Fruit fly (Drosophila melanogaster) whole organism, embryonic: ENCODE results near the gene meigo.

Source experiments
- Atf6 ChIP-seq: fragments of 200-800 bp; sonication (Bioruptor generic); IDR thresholded peaks from 2 replicates; pipeline ENCODE4 v1.3.6; 2022; ENCODE audit warnings: missing biosample characterization, missing genetic modification characterization
- B-H2 ChIP-seq: fragments of 200-800 bp; sonication (Bioruptor generic); optimal IDR thresholded peaks from 2 replicates; lab custom pipeline; 2018; ENCODE audit warnings: missing biosample characterization, mild to moderate bottlenecking, missing genetic modification characterization
- Bgb ChIP-seq: fragments of 200-800 bp; sonication (Bioruptor generic); IDR thresholded peaks from 2 replicates; pipeline ENCODE4 v1.3.6; 2022; ENCODE audit warnings: missing biosample characterization, missing genetic modification characterization; ENCODE audit not compliant: partially characterized antibody
- CG10147 ChIP-seq: fragments of 200-800 bp; sonication (Bioruptor generic); optimal IDR thresholded peaks from 2 replicates; lab custom pipeline; 2019; ENCODE audit warnings: missing biosample characterization, mild to moderate bottlenecking, missing genetic modification characterization, moderate library complexity
- CG10366 ChIP-seq: fragments of 200-800 bp; sonication (Bioruptor generic); IDR thresholded peaks from 2 replicates; pipeline ENCODE4 v1.3.6; 2022; ENCODE audit warnings: missing biosample characterization, missing genetic modification characterization
- CG10431 ChIP-seq: fragments of 200-800 bp; sonication (Bioruptor generic); optimal IDR thresholded peaks from 3 replicates; lab custom pipeline; 2018; ENCODE audit warnings: missing biosample characterization, mild to moderate bottlenecking, missing genetic modification characterization
- CG11093 ChIP-seq: fragments of 200-800 bp; sonication (Bioruptor generic); IDR thresholded peaks from 3 replicates; pipeline ENCODE4 v1.3.6; 2022; ENCODE audit warnings: missing biosample characterization, missing genetic modification characterization
- CG11723 ChIP-seq: fragments of 200-800 bp; sonication (Bioruptor generic); optimal IDR thresholded peaks from 2 replicates; lab custom pipeline; 2017; ENCODE audit warnings: missing biosample characterization, mild to moderate bottlenecking, missing genetic modification characterization
- CG15011 ChIP-seq: fragments of 200-800 bp; sonication (Bioruptor generic); optimal IDR thresholded peaks from 3 replicates; lab custom pipeline; 2018; ENCODE audit warnings: missing biosample characterization, mild to moderate bottlenecking, missing genetic modification characterization
- CG15514 ChIP-seq: fragments of 200-800 bp; sonication (Bioruptor generic); optimal IDR thresholded peaks from 3 replicates; lab custom pipeline; 2017; ENCODE audit warnings: missing biosample characterization, missing genetic modification characterization, mild to moderate bottlenecking, moderate library complexity, missing genetic modification reagents
- CG1603 ChIP-seq: fragments of 200-800 bp; sonication (Bioruptor generic); optimal IDR thresholded peaks from 2 replicates; lab custom pipeline; 2019; ENCODE audit warnings: missing biosample characterization, mild to moderate bottlenecking, missing genetic modification characterization, moderate library complexity
- CG17359 ChIP-seq: fragments of 200-800 bp; sonication (Bioruptor generic); optimal IDR thresholded peaks from 3 replicates; lab custom pipeline; 2018; ENCODE audit warnings: missing biosample characterization, mild to moderate bottlenecking, missing genetic modification characterization, moderate library complexity
- CG18011 ChIP-seq: fragments of 200-800 bp; sonication (Bioruptor generic); optimal IDR thresholded peaks from 2 replicates; lab custom pipeline; 2017; ENCODE audit warnings: missing biosample characterization, missing genetic modification characterization, mild to moderate bottlenecking, moderate library complexity, missing genotype
- CG2116 ChIP-seq: fragments of 200-800 bp; sonication (Bioruptor generic); optimal IDR thresholded peaks from 3 replicates; lab custom pipeline; 2018; ENCODE audit warnings: missing biosample characterization, mild to moderate bottlenecking, missing genetic modification characterization
- CG2875 ChIP-seq: fragments of 200-800 bp; sonication (Bioruptor generic); optimal IDR thresholded peaks from 2 replicates; lab custom pipeline; 2017; ENCODE audit warnings: missing biosample characterization, mild to moderate bottlenecking, missing genetic modification characterization, missing genetic modification reagents
- CG3407 ChIP-seq: fragments of 200-800 bp; sonication (Bioruptor generic); optimal IDR thresholded peaks from 2 replicates; lab custom pipeline; 2018; ENCODE audit warnings: missing biosample characterization, mild to moderate bottlenecking, missing genetic modification characterization
- CG3726 ChIP-seq: fragments of 200-800 bp; sonication (Bioruptor generic); IDR thresholded peaks from 3 replicates; pipeline ENCODE4, ENCODE4 v1.3.6; 2022; ENCODE audit warnings: missing biosample characterization, missing genetic modification characterization
- CG5953 ChIP-seq: fragments of 200-800 bp; sonication (Bioruptor generic); IDR thresholded peaks from 2 replicates; pipeline ENCODE4 v1.3.6; 2022; ENCODE audit warnings: missing biosample characterization, missing genetic modification characterization
- CG7556 ChIP-seq: fragments of 200-800 bp; sonication (Bioruptor generic); optimal IDR thresholded peaks from 2 replicates; lab custom pipeline; 2017; ENCODE audit warnings: missing biosample characterization, mild to moderate bottlenecking, missing genetic modification characterization
- CG8765 ChIP-seq: fragments of 200-800 bp; sonication (Bioruptor generic); IDR thresholded peaks from 2 replicates; pipeline ENCODE4 v1.3.6; 2022; ENCODE audit warnings: missing biosample characterization, missing genetic modification characterization
- Chrac-16 ChIP-seq: fragments of 200-800 bp; sonication (Bioruptor generic); optimal IDR thresholded peaks from 3 replicates; lab custom pipeline; 2016; ENCODE audit warnings: missing biosample characterization, missing genetic modification characterization
- CrebB ChIP-seq: fragments of 200-800 bp; sonication (Bioruptor generic); optimal IDR thresholded peaks from 3 replicates; lab custom pipeline; 2018; ENCODE audit warnings: missing biosample characterization, mild to moderate bottlenecking, missing genetic modification characterization
- Dbx ChIP-seq: fragments of 200-800 bp; sonication (Bioruptor generic); IDR thresholded peaks from 3 replicates; pipeline ENCODE4 v1.3.6; 2022; ENCODE audit warnings: missing biosample characterization, missing genetic modification characterization
- Dip2 ChIP-seq: fragments of 200-800 bp; sonication (Bioruptor generic); IDR thresholded peaks from 2 replicates; pipeline ENCODE4 v1.3.6; 2022; ENCODE audit warnings: missing biosample characterization, missing genetic modification characterization
- Dp ChIP-seq: fragments of 200-800 bp; sonication (Bioruptor generic); optimal IDR thresholded peaks from 2 replicates; lab custom pipeline; 2018; ENCODE audit warnings: missing biosample characterization, mild to moderate bottlenecking, missing genetic modification characterization, moderate library complexity
- HLH4C ChIP-seq: fragments of 200-800 bp; sonication (Bioruptor generic); IDR thresholded peaks from 3 replicates; pipeline ENCODE4 v1.3.6; 2022; ENCODE audit warnings: missing biosample characterization, missing genetic modification characterization; ENCODE audit not compliant: partially characterized antibody
- HmgZ ChIP-seq: fragments of 200-800 bp; sonication (Bioruptor generic); optimal IDR thresholded peaks from 2 replicates; lab custom pipeline; 2018; ENCODE audit warnings: missing biosample characterization, mild to moderate bottlenecking, missing genetic modification characterization
- Jarid2 ChIP-seq: fragments of 200-800 bp; sonication (Bioruptor generic); optimal IDR thresholded peaks from 3 replicates; lab custom pipeline; 2017; ENCODE audit warnings: mild to moderate bottlenecking, missing biosample characterization, missing genetic modification reagents, missing genetic modification characterization
- Max ChIP-seq: fragments of 200-800 bp; sonication (Bioruptor generic); optimal IDR thresholded peaks from 2 replicates; lab custom pipeline; 2016; ENCODE audit warnings: missing biosample characterization, mild to moderate bottlenecking, missing genetic modification characterization
- Mes4 ChIP-seq: fragments of 200-800 bp; sonication (Bioruptor generic); optimal IDR thresholded peaks from 2 replicates; lab custom pipeline; 2016; ENCODE audit warnings: missing biosample characterization, missing genetic modification characterization
- Optix ChIP-seq: fragments of 200-800 bp; sonication (Bioruptor generic); IDR thresholded peaks from 3 replicates; pipeline ENCODE4 v1.3.6; 2022; ENCODE audit warnings: missing biosample characterization, missing genetic modification characterization
- Stat92E ChIP-seq, 3 experiments: fragments of >200 bp in 2 of 3; fragments of 200-800 bp in 1 of 3; sonication (Bioruptor generic) in 1 of 3; optimal IDR thresholded peaks; 2 replicates each; lab custom pipeline; 2017 to 2019; ENCODE audit warnings: missing biosample characterization in 3 of 3, missing genetic modification characterization in 3 of 3, mild to moderate bottlenecking in 1 of 3, moderate library complexity in 1 of 3
- Tbp ChIP-seq: fragments of >200 bp; optimal IDR thresholded peaks from 2 replicates; lab custom pipeline; 2018; ENCODE audit warnings: missing biosample characterization, missing genetic modification characterization
- YL-1 ChIP-seq: fragments of 200-800 bp; sonication (Bioruptor generic); optimal IDR thresholded peaks from 3 replicates; lab custom pipeline; 2017; ENCODE audit warnings: missing biosample characterization, mild to moderate bottlenecking, missing genetic modification characterization
- ase ChIP-seq: fragments of 200-800 bp; sonication (Bioruptor generic); IDR thresholded peaks from 3 replicates; pipeline ENCODE4 v1.3.6; 2022; ENCODE audit warnings: missing biosample characterization, missing genetic modification characterization
- ci ChIP-seq: fragments of 200-800 bp; sonication (Bioruptor generic); IDR thresholded peaks from 3 replicates; pipeline ENCODE4 v1.3.6; 2022; ENCODE audit warnings: missing biosample characterization, missing genetic modification characterization
- croc ChIP-seq: fragments of 200-800 bp; sonication (Bioruptor generic); conservative IDR thresholded peaks from 3 replicates; pipeline ENCODE4 v1.3.6; 2022; ENCODE audit warnings: missing biosample characterization, missing genetic modification characterization
- grau ChIP-seq: fragments of 200-800 bp; optimal IDR thresholded peaks from 3 replicates; lab custom pipeline; 2019; ENCODE audit warnings: missing biosample characterization, mild to moderate bottlenecking, missing genetic modification characterization, moderate library complexity
- gsb-n ChIP-seq: fragments of 200-800 bp; sonication (Bioruptor generic); optimal IDR thresholded peaks from 3 replicates; lab custom pipeline; 2018; ENCODE audit warnings: missing biosample characterization, mild to moderate bottlenecking, missing genetic modification characterization
- gt ChIP-seq: fragments of 200-800 bp; sonication (Bioruptor generic); IDR thresholded peaks from 2 replicates; pipeline ENCODE4 v1.3.6; 2022; ENCODE audit warnings: missing biosample characterization, missing genetic modification characterization
- ham ChIP-seq: fragments of 200-800 bp; sonication (Bioruptor generic); IDR thresholded peaks from 2 replicates; pipeline ENCODE4 v1.3.6; 2022; ENCODE audit warnings: missing biosample characterization, missing genetic modification characterization
- insv ChIP-seq, 2 experiments: fragments of 200-800 bp; sonication (Bioruptor generic); optimal IDR thresholded peaks; 3 replicates each; lab custom pipeline; 2016 to 2018; ENCODE audit warnings: missing biosample characterization in 2 of 2, missing genetic modification characterization in 2 of 2
- kay ChIP-seq: fragments of 200-800 bp; sonication (Bioruptor generic); optimal IDR thresholded peaks from 2 replicates; lab custom pipeline; 2016; ENCODE audit warnings: missing biosample characterization, missing genetic modification characterization
- lmd ChIP-seq: fragments of 200-800 bp; sonication (Bioruptor generic); IDR thresholded peaks from 2 replicates; pipeline ENCODE4 v1.3.6; 2022; ENCODE audit warnings: missing biosample characterization, missing genetic modification characterization
- nerfin-2 ChIP-seq: fragments of 200-800 bp; sonication (Bioruptor generic); IDR thresholded peaks from 2 replicates; pipeline ENCODE4 v1.3.6; 2022; ENCODE audit warnings: missing biosample characterization, missing genetic modification characterization; ENCODE audit not compliant: partially characterized antibody
- odd ChIP-seq: fragments of 200-800 bp; sonication (Bioruptor generic); optimal IDR thresholded peaks from 2 replicates; lab custom pipeline; 2017; ENCODE audit warnings: missing biosample characterization, mild to moderate bottlenecking, missing genetic modification characterization
- onecut ChIP-seq: fragments of 200-800 bp; sonication (Bioruptor generic); IDR thresholded peaks from 2 replicates; pipeline ENCODE4 v1.3.6; 2022; ENCODE audit warnings: missing biosample characterization, missing genetic modification characterization
- otp ChIP-seq: fragments of 200-800 bp; sonication (Bioruptor generic); IDR thresholded peaks from 3 replicates; pipeline ENCODE4, ENCODE4 v1.3.6; 2022; ENCODE audit warnings: missing biosample characterization, missing genetic modification characterization
- seq ChIP-seq: fragments of 200-800 bp; sonication (Bioruptor generic); IDR thresholded peaks from 2 replicates; pipeline ENCODE4 v1.3.6; 2022; ENCODE audit warnings: missing biosample characterization, missing genetic modification characterization
- sug ChIP-seq: fragments of 200-800 bp; optimal IDR thresholded peaks from 2 replicates; lab custom pipeline; 2019; ENCODE audit warnings: missing biosample characterization, mild to moderate bottlenecking, missing genetic modification characterization, moderate library complexity
- tap ChIP-seq: fragments of 200-800 bp; optimal IDR thresholded peaks from 3 replicates; lab custom pipeline; 2019; ENCODE audit warnings: missing biosample characterization, mild to moderate bottlenecking, missing genetic modification characterization, moderate library complexity

meigo gene

DNA sequence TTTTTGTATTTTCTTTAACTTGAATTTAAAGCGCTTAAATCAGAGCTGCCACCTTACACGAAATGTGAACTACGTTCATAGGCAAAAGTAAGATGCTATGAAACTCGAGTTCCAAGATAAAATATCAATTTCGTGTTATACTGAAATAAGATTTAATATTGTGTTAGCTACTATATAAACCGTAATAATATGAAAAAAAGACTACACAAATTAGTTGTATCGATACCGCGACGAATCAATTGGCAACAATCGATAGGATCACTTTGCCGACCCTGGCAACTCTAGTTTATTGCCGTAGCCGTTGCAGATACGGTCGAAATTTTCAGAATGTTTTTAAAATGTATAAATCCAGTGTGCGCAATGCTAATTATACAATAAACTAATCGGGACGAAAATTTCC lies 2.4 kb downstream of the meigo start, which contains the start of gene SNF4Agamma (continued):
- TF ChIP-seq Stat92E (GFP tag; optimal IDR thresholded peaks at IDR 0.05; lab: Kevin White, UChicago) (no peak), ham (GFP tag; lab: Robert Waterston, UW) (no peak), odd (GFP tag; lab: Kevin White, UChicago) (no peak), CG10147 (GFP tag; lab: Kevin White, UChicago) (peak; percentile 24), seq (0 out of 2 replicates have a peak, but pooled peaks have one; percentile 12), CG3726 (GFP tag; lab: Robert Waterston, UW) (no peak), Dip2 (GFP tag; lab: Robert Waterston, UW) (no peak), ci (no peak), gsb-n (tag; lab: Kevin White, UChicago) (peak; percentile 67), Tbp (GFP tag; lab: Kevin White, UChicago) (no peak), CG3407 (GFP tag; lab: Kevin White, UChicago) (no peak), insv (GFP tag; optimal IDR thresholded peaks at IDR 0.05; lab: Kevin White, UChicago) (peak in 1 of 2 experiments; percentile 58), onecut (GFP tag; lab: Robert Waterston, UW) (no peak), Mes4 (peak; percentile 0), Max (GFP tag; lab: Kevin White, UChicago) (no peak), CG11723 (no peak), croc (GFP tag; lab: Robert Waterston, UW) (0 out of 3 replicates have a peak, but pooled peaks have one; percentile 19), CG15011 (GFP tag; lab: Kevin White, UChicago) (no peak), CG7556 (GFP tag; lab: Kevin White, UChicago) (no peak), otp (no peak), CG18011 (peak; percentile 97), lmd (GFP tag; lab: Robert Waterston, UW) (no peak), YL-1 (GFP tag; lab: Kevin White, UChicago) (no peak), tap (tag; lab: Kevin White, UChicago) (peak; percentile 10), HLH4C (GFP tag; lab: Robert Waterston, UW) (peak; percentile 53; the same call in 2 of the 3 replicates), Jarid2 (GFP tag; lab: Kevin White, UChicago) (no peak), HmgZ (peak; percentile 53), CG10431 (no peak), CG15514 (GFP tag; lab: Kevin White, UChicago) (peak; percentile 65), ase (GFP tag; lab: Robert Waterston, UW) (no peak), grau (tag; lab: Kevin White, UChicago) (peak; percentile 36), Optix (GFP tag; lab: Robert Waterston, UW) (no peak), kay (GFP tag; lab: Kevin White, UChicago) (peak; percentile 10), CG2875 (no peak), CrebB (tag; lab: Kevin White, UChicago) (no peak), CG8765 (GFP tag; lab: Robert Waterston, UW) (no peak), gt (GFP tag; lab: Robert Waterston, UW) (no peak), CG1603 (tag; lab: Kevin White, UChicago) (peak; percentile 1), sug (tag; lab: Kevin White, UChicago) (peak; percentile 63), Atf6 (GFP tag; lab: Robert Waterston, UW) (peak; percentile 41; the same call in 1 of the 2 replicates), CG17359 (tag; lab: Kevin White, UChicago) (no peak), CG10366 (GFP tag; lab: Robert Waterston, UW) (peak; percentile 45; the same call in 1 of the 2 replicates), Bgb (peak; percentile 76), nerfin-2 (GFP tag; lab: Robert Waterston, UW) (no peak), Dp (GFP tag; lab: Kevin White, UChicago) (peak; percentile 92), Chrac-16 (peak; percentile 5), Dbx (GFP tag; lab: Robert Waterston, UW) (0 out of 3 replicates have a peak, but pooled peaks have one; percentile 33), CG2116 (GFP tag; lab: Kevin White, UChicago) (peak; percentile 35), B-H2 (GFP tag; lab: Kevin White, UChicago) (peak; percentile 35), CG5953 (no peak), CG11093 (GFP tag; lab: Robert Waterston, UW) (no peak)
